Worm (Caenorhabditis elegans) whole organism, young adult: ENCODE results near the gene ssp-32.

ENCODE experiments used
- F55B11.4 ChIP-seq: sonication (generic microtip); optimal IDR thresholded peaks from 2 replicates; lab custom pipeline; 2016; ENCODE audit warnings: missing compliant biosample characterization, missing genetic modification characterization, borderline replicate concordance; ENCODE audit not compliant: insufficient read depth
- bed-2 ChIP-seq: fragments of 200-800 bp; sonication (Bioruptor generic); IDR thresholded peaks from 2 replicates; pipeline ENCODE4 v1.3.6; 2022; ENCODE audit warnings: missing genetic modification reagents, missing genetic modification characterization, missing compliant biosample characterization
- ceh-27 ChIP-seq: fragments of 200-800 bp; sonication (Bioruptor generic); optimal IDR thresholded peaks from 2 replicates; lab custom pipeline; 2018; ENCODE audit warnings: mild to moderate bottlenecking, missing genetic modification characterization, moderate library complexity, missing compliant biosample characterization
- lag-1 ChIP-seq: fragments of 200-800 bp; sonication (Bioruptor generic); IDR thresholded peaks from 2 replicates; pipeline ENCODE4 v1.3.6; 2022; ENCODE audit warnings: missing genetic modification reagents, missing genetic modification characterization, missing compliant biosample characterization
- madf-6 ChIP-seq: fragments of 200-800 bp; sonication (Bioruptor generic); IDR thresholded peaks from 2 replicates; pipeline ENCODE4 v1.3.6; 2022; ENCODE audit warnings: missing genetic modification reagents, missing genetic modification characterization, missing compliant biosample characterization
- pha-4 ChIP-seq: fragments of 150-350 bp; sonication (generic microtip); optimal IDR thresholded peaks from 2 replicates; lab custom pipeline; 2014; ENCODE audit warnings: missing biosample characterization, missing genetic modification reagents, missing genetic modification characterization
- rec-8 ChIP-seq, 2 experiments: sonication (generic microtip); optimal IDR thresholded peaks; 2 replicates each; lab custom pipeline; 2016; ENCODE audit warnings: mild to moderate bottlenecking in 2 of 2, missing genetic modification characterization in 2 of 2, missing genetic modification reagents in 2 of 2, missing genotype in 2 of 2, missing biosample characterization in 1 of 2, missing compliant biosample characterization in 1 of 2, moderate library complexity in 1 of 2
- snpc-4 ChIP-seq, 5 experiments: fragments of 150-350 bp in 1 of 5; sonication (generic microtip) in 4 of 5; optimal IDR thresholded peaks; 2 replicates each; lab custom pipeline; 2014 to 2018; ENCODE audit warnings: missing genetic modification characterization in 5 of 5, missing biosample characterization in 3 of 5, antibody characterized with exemption in 2 of 5, mild to moderate bottlenecking in 2 of 5, missing compliant biosample characterization in 2 of 5, missing genotype in 2 of 5, moderate library complexity in 2 of 5, missing genetic modification reagents in 1 of 5
- unc-62 ChIP-seq: fragments of 150-350 bp; optimal IDR thresholded peaks from 2 replicates; lab custom pipeline; 2014; ENCODE audit warnings: missing biosample characterization, missing genetic modification reagents, missing genetic modification characterization

DNA sequence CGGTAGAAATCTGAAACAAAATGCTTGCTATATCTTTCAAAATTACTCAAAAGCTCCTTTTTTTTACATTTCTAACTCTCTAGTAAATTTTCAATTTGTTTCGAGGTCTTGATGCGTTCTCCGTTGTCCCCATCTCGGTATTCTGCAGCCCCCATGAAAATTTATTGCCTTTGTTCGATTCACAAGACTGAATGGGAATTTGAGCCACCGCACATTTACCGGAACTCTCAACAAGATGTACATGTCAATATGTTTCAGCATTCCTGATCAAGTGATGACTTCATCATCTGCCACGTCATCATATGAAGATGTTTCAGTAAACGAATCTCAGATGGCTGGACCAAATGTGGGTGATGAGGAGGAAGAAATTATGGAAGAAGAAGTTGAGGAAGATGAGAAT lies 25.2 kb downstream of the ssp-32 start:
- TF ChIP-seq snpc-4 (GFP tag; optimal IDR thresholded peaks at IDR 0.05; lab: Kevin White, UChicago) (no peak), snpc-4 (tag; optimal IDR thresholded peaks at IDR 0.05; lab: Kevin White, UChicago) (no peak), lag-1 (no peak), unc-62 (GFP tag; lab: Kevin White, UChicago) (no peak), rec-8 (tag; optimal IDR thresholded peaks at IDR 0.05; lab: Kevin White, UChicago) (no peak), pha-4 (no peak), ceh-27 (GFP tag; lab: Kevin White, UChicago) (no peak), bed-2 (GFP tag; lab: Robert Waterston, UW) (no peak), madf-6 (no peak), F55B11.4 (tag; lab: Kevin White, UChicago) (no peak)
